Fruit fly (Drosophila melanogaster) S2 (cell line): ENCODE measurements around the gene Nbr.

ENCODE experiments used
- CG8478 ChIP-seq: fragments of >200 bp; optimal IDR thresholded peaks from 2 replicates; lab custom pipeline; 2018
- CTCF ChIP-seq, 2 experiments: fragments of >200 bp; optimal IDR thresholded peaks; 2 replicates each; lab custom pipeline; 2018

dm6 chr2L:21168295-21169159 lies 5.6 kb upstream of the Nbr start, which contains the start of the genes mAcon1, CG43345 and CG43346:
- TF ChIP-seq CTCF (optimal IDR thresholded peaks at IDR 0.05; lab: Kevin White, UChicago) (no peak), CG8478 (lab: Kevin White, UChicago) (no peak)
